Worm (Caenorhabditis elegans) whole organism, L4 larva: Measurements from ENCODE around the gene par-3.

Experiments used
- F10B5.3 ChIP-seq: sonication (generic microtip); optimal IDR thresholded peaks from 2 replicates; lab custom pipeline; 2016; ENCODE audit warnings: mild to moderate bottlenecking, missing genetic modification characterization, missing compliant biosample characterization
- F26F4.8 ChIP-seq: fragments of 200-800 bp; sonication (Bioruptor generic); conservative IDR thresholded peaks from 2 replicates; pipeline ENCODE4 v1.3.6; 2022; ENCODE audit warnings: missing genetic modification characterization, missing compliant biosample characterization
- F37D6.2 ChIP-seq: sonication (generic microtip); optimal IDR thresholded peaks from 2 replicates; lab custom pipeline; 2016; ENCODE audit warnings: mild to moderate bottlenecking, missing genetic modification characterization, missing compliant biosample characterization
- F44E2.7 ChIP-seq: fragments of 200-800 bp; sonication (Bioruptor generic); IDR thresholded peaks from 2 replicates; pipeline ENCODE4 v2.1.2; 2022; ENCODE audit warnings: missing genetic modification characterization, missing compliant biosample characterization
- F49E8.2 ChIP-seq: sonication (generic microtip); optimal IDR thresholded peaks from 2 replicates; lab custom pipeline; 2016; ENCODE audit warnings: missing compliant biosample characterization, mild to moderate bottlenecking, missing genetic modification characterization, borderline replicate concordance
- R02D3.7 ChIP-seq: fragments of 150-350 bp; sonication (generic microtip); optimal IDR thresholded peaks from 3 replicates; lab custom pipeline; 2014; ENCODE audit warnings: missing biosample characterization, missing genetic modification characterization
- T20F7.1 ChIP-seq: fragments of 200-800 bp; sonication (Bioruptor generic); optimal IDR thresholded peaks from 2 replicates; lab custom pipeline; 2018; ENCODE audit warnings: mild to moderate bottlenecking, missing genetic modification characterization, missing compliant biosample characterization
- T26A8.4 ChIP-seq: fragments of 200-800 bp; sonication (Bioruptor generic); IDR thresholded peaks from 2 replicates; pipeline ENCODE4 v1.3.6; 2022; ENCODE audit warnings: missing genetic modification characterization, missing compliant biosample characterization
- ZK546.5 ChIP-seq, 2 experiments: sonication (generic microtip); optimal IDR thresholded peaks; 2 replicates each; lab custom pipeline; 2017; ENCODE audit warnings: missing biosample characterization in 2 of 2, missing genetic modification characterization in 2 of 2
- aha-1 ChIP-seq: fragments of 150-350 bp; peaks from one replicate; lab custom pipeline; 2014; ENCODE audit warnings: missing biosample characterization, missing genetic modification characterization
- aly-2 ChIP-seq: sonication (generic microtip); optimal IDR thresholded peaks from 2 replicates; lab custom pipeline; 2018; ENCODE audit warnings: missing biosample characterization, missing genetic modification characterization
- ceh-82 ChIP-seq: sonication (generic microtip); optimal IDR thresholded peaks from 2 replicates; lab custom pipeline; 2017; ENCODE audit warnings: missing biosample characterization, missing genetic modification characterization
- daf-12 ChIP-seq: fragments of 150-350 bp; optimal IDR thresholded peaks from 2 replicates; lab custom pipeline; 2014; ENCODE audit warnings: missing biosample characterization, missing genetic modification reagents, missing genetic modification characterization
- daf-16 ChIP-seq, 3 experiments: sonication (generic microtip); optimal IDR thresholded peaks; 2 replicates each; lab custom pipeline; 2016 to 2017; ENCODE audit warnings: missing genetic modification characterization in 3 of 3, missing genetic modification reagents in 3 of 3, mild to moderate bottlenecking in 2 of 3, missing compliant biosample characterization in 2 of 3, missing biosample characterization in 1 of 3, moderate library complexity in 1 of 3
- daf-19 ChIP-seq: fragments of 200-800 bp; sonication (Bioruptor generic); conservative IDR thresholded peaks from 2 replicates; pipeline ENCODE4 v1.3.6; 2022; ENCODE audit warnings: missing genetic modification characterization, missing compliant biosample characterization
- dmd-6 ChIP-seq: fragments of 200-800 bp; sonication (Bioruptor generic); IDR thresholded peaks from 2 replicates; pipeline ENCODE4 v1.3.6; 2022; ENCODE audit warnings: missing genetic modification reagents, missing genetic modification characterization, missing compliant biosample characterization
- dmd-8 ChIP-seq: fragments of 200-800 bp; sonication (Bioruptor generic); IDR thresholded peaks from 2 replicates; pipeline ENCODE4 v1.3.6; 2022; ENCODE audit warnings: missing genetic modification characterization, missing compliant biosample characterization
- dpl-1 ChIP-seq: fragments of 150-350 bp; optimal IDR thresholded peaks from 2 replicates; lab custom pipeline; 2014; ENCODE audit warnings: missing biosample characterization, missing genetic modification reagents, missing genetic modification characterization
- dve-1 ChIP-seq: sonication (generic microtip); optimal IDR thresholded peaks from 2 replicates; lab custom pipeline; 2017; ENCODE audit warnings: antibody characterized with exemption, mild to moderate bottlenecking, missing genetic modification characterization, missing compliant biosample characterization; ENCODE audit not compliant: insufficient read depth
- egl-27 ChIP-seq: sonication (generic microtip); optimal IDR thresholded peaks from 3 replicates; lab custom pipeline; 2017; ENCODE audit warnings: missing biosample characterization, missing genetic modification reagents, missing genetic modification characterization
- fos-1 ChIP-seq: fragments of 150-350 bp; optimal IDR thresholded peaks from 2 replicates; lab custom pipeline; 2014; ENCODE audit warnings: missing biosample characterization, missing genetic modification characterization
- hif-1 ChIP-seq, 2 experiments: sonication (generic microtip); optimal IDR thresholded peaks; 2 replicates each; lab custom pipeline; 2016 to 2017; ENCODE audit warnings: missing compliant biosample characterization in 2 of 2, missing genetic modification characterization in 2 of 2, missing genetic modification reagents in 2 of 2, missing genotype in 2 of 2, mild to moderate bottlenecking in 1 of 2
- hlh-11 ChIP-seq: fragments of 200-800 bp; sonication (Bioruptor generic); optimal IDR thresholded peaks from 2 replicates; lab custom pipeline; 2018; ENCODE audit warnings: mild to moderate bottlenecking, missing genetic modification characterization, missing compliant biosample characterization
- hlh-30 ChIP-seq: sonication (generic microtip); optimal IDR thresholded peaks from 2 replicates; lab custom pipeline; 2017; ENCODE audit warnings: antibody characterized with exemption, mild to moderate bottlenecking, missing genetic modification characterization, missing compliant biosample characterization; ENCODE audit not compliant: insufficient read depth
- lin-38 ChIP-seq: fragments of 200-800 bp; sonication (Bioruptor generic); IDR thresholded peaks from 2 replicates; pipeline ENCODE4 v1.3.6; 2022; ENCODE audit warnings: missing genetic modification reagents, missing genetic modification characterization, missing compliant biosample characterization
- lin-39 ChIP-seq: fragments of 150-350 bp; optimal IDR thresholded peaks from 2 replicates; lab custom pipeline; 2014; ENCODE audit warnings: missing biosample characterization, missing genetic modification reagents, missing genetic modification characterization
- lsy-2 ChIP-seq, 2 experiments: fragments of 150-350 bp in 1 of 2; sonication (generic microtip) in 1 of 2; optimal IDR thresholded peaks; 2 replicates each; lab custom pipeline; 2014 to 2017; ENCODE audit warnings: missing biosample characterization in 2 of 2, missing genetic modification characterization in 2 of 2
- madf-9 ChIP-seq: fragments of 200-800 bp; sonication (Bioruptor generic); conservative IDR thresholded peaks from 2 replicates; pipeline ENCODE4 v1.3.6; 2022; ENCODE audit warnings: missing genetic modification reagents, missing genetic modification characterization, missing compliant biosample characterization
- mdl-1 ChIP-seq, 2 experiments: fragments of 150-350 bp in 1 of 2; sonication (generic microtip) in 1 of 2; optimal IDR thresholded peaks; 2 replicates each; lab custom pipeline; 2014 to 2017; ENCODE audit warnings: missing biosample characterization in 2 of 2, missing genetic modification characterization in 2 of 2
- mep-1 ChIP-seq: fragments of 150-350 bp; sonication (generic microtip); optimal IDR thresholded peaks from 3 replicates; lab custom pipeline; 2014; ENCODE audit warnings: missing biosample characterization, missing genetic modification characterization
- mxl-2 ChIP-seq: fragments of 200-800 bp; sonication (Bioruptor generic); conservative IDR thresholded peaks from 2 replicates; pipeline ENCODE4 v1.3.6; 2022; ENCODE audit warnings: missing genetic modification reagents, missing genetic modification characterization, missing compliant biosample characterization
- nhr-111 ChIP-seq: fragments of 200-800 bp; sonication (Bioruptor generic); optimal IDR thresholded peaks from 2 replicates; lab custom pipeline; 2018; ENCODE audit warnings: mild to moderate bottlenecking, missing genetic modification characterization, missing compliant biosample characterization
- nhr-237 ChIP-seq: sonication (generic microtip); optimal IDR thresholded peaks from 2 replicates; lab custom pipeline; 2017; ENCODE audit warnings: missing biosample characterization, missing genetic modification characterization
- nhr-25 ChIP-seq: sonication (generic microtip); optimal IDR thresholded peaks from 2 replicates; lab custom pipeline; 2017; ENCODE audit warnings: missing genetic modification characterization, mild to moderate bottlenecking, missing compliant biosample characterization, antibody characterized with exemption, moderate library complexity, borderline replicate concordance; ENCODE audit not compliant: insufficient read depth
- nhr-42 ChIP-seq: fragments of 200-800 bp; sonication (Bioruptor generic); IDR thresholded peaks from 2 replicates; pipeline ENCODE4 v1.3.6; 2022; ENCODE audit warnings: missing genetic modification characterization, missing compliant biosample characterization
- pha-4 ChIP-seq, 2 experiments: fragments of 150-350 bp in 1 of 2; fragments of 200-800 bp in 1 of 2; sonication (Bioruptor generic) in 1 of 2; IDR thresholded peaks in 1 of 2; optimal IDR thresholded peaks in 1 of 2; 2 replicates each; pipeline versions ENCODE4 v1.3.6 to Lab custom; 2014 to 2022; ENCODE audit warnings: missing genetic modification characterization in 2 of 2, missing genetic modification reagents in 2 of 2, missing biosample characterization in 1 of 2, missing compliant biosample characterization in 1 of 2
- pqm-1 ChIP-seq: sonication (generic microtip); optimal IDR thresholded peaks from 2 replicates; lab custom pipeline; 2017; ENCODE audit warnings: missing biosample characterization, missing genetic modification characterization
- rbr-2 ChIP-seq: sonication (generic microtip); optimal IDR thresholded peaks from 2 replicates; lab custom pipeline; 2016; ENCODE audit warnings: missing genotype, missing genetic modification characterization, missing compliant biosample characterization
- saeg-2 ChIP-seq: fragments of 200-800 bp; sonication (Bioruptor generic); IDR thresholded peaks from 2 replicates; pipeline ENCODE4 v1.3.6; 2022; ENCODE audit warnings: missing genetic modification reagents, missing genetic modification characterization, missing compliant biosample characterization
- snpc-4 ChIP-seq: fragments of 150-350 bp; optimal IDR thresholded peaks from 2 replicates; lab custom pipeline; 2014; ENCODE audit warnings: missing biosample characterization, missing genetic modification characterization
- spr-1 ChIP-seq: sonication (generic microtip); optimal IDR thresholded peaks from 2 replicates; lab custom pipeline; 2016; ENCODE audit warnings: mild to moderate bottlenecking, missing genetic modification characterization, missing compliant biosample characterization
- spr-3 ChIP-seq: fragments of 200-800 bp; sonication (Bioruptor generic); optimal IDR thresholded peaks from 2 replicates; lab custom pipeline; 2018; ENCODE audit warnings: mild to moderate bottlenecking, missing genetic modification characterization, missing compliant biosample characterization
- tag-97 ChIP-seq: fragments of 200-800 bp; sonication (Bioruptor generic); IDR thresholded peaks from 2 replicates; pipeline ENCODE4 v1.3.6; 2022; ENCODE audit warnings: missing genetic modification characterization, missing compliant biosample characterization
- tra-1 ChIP-seq: fragments of 200-800 bp; sonication (Bioruptor generic); IDR thresholded peaks from 2 replicates; pipeline ENCODE4 v1.3.6; 2022; ENCODE audit warnings: missing genetic modification reagents, missing genetic modification characterization, missing compliant biosample characterization
- unc-130 ChIP-seq: sonication (generic microtip); optimal IDR thresholded peaks from 2 replicates; lab custom pipeline; 2016; ENCODE audit warnings: missing genetic modification reagents, missing genetic modification characterization, missing compliant biosample characterization
- zfp-3 ChIP-seq: fragments of 200-800 bp; sonication (Bioruptor generic); conservative IDR thresholded peaks from 2 replicates; pipeline ENCODE4 v1.3.6; 2022; ENCODE audit warnings: missing genetic modification reagents, missing genetic modification characterization, missing compliant biosample characterization
- zip-11 ChIP-seq: fragments of 200-800 bp; sonication (Bioruptor generic); IDR thresholded peaks from 2 replicates; pipeline ENCODE4 v1.3.6; 2022; ENCODE audit warnings: missing genetic modification characterization, missing compliant biosample characterization

The par-3 gene

DNA sequence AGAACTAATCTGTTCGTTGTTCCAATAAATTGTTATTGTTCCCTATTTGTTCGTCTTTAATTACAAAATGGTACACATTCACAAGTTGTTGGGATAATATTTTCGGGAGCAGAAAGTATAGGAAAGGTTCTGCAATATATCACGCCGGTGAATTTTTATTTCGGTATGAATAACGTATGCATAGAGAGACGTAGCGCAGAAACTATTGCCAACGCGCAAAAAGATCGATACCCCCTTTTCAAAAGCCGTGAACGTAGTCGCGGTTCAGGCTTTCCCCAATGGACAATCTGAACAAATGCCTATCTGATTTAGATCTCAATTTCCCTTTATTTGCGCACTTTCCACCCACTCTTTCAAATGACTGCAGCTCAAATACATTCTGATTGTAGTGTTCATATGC is 16.1 kb downstream of the par-3 start, which contains the start of gene pst-2 (continued):
- TF ChIP-seq F49E8.2 (tag; lab: Kevin White, UChicago) (peak; percentile 38), spr-1 (tag; lab: Kevin White, UChicago) (no peak), dmd-6 (GFP tag; lab: Robert Waterston, UW) (no peak), F44E2.7 (GFP tag; lab: Robert Waterston, UW) (no peak), mxl-2 (no peak), zip-11 (no peak), snpc-4 (no peak), tag-97 (no peak), dmd-8 (GFP tag; lab: Robert Waterston, UW) (0 out of 2 replicates have a peak, but pooled peaks have one; percentile 16), lin-39 (tag; lab: Kevin White, UChicago) (no peak), lin-38 (GFP tag; lab: Robert Waterston, UW) (peak; percentile 77), pqm-1 (tag; lab: Kevin White, UChicago) (no peak), hlh-11 (no peak), nhr-111 (GFP tag; lab: Kevin White, UChicago) (no peak), hif-1 (tag; optimal IDR thresholded peaks at IDR 0.05; lab: Kevin White, UChicago) (no peak), pha-4 (GFP tag; IDR thresholded peaks at IDR 0.05; lab: Robert Waterston, UW) (peak; percentile 18; the same call in 1 of the 2 replicates), pha-4 (tag; optimal IDR thresholded peaks at IDR 0.05; lab: Kevin White, UChicago) (no peak)

DNA sequence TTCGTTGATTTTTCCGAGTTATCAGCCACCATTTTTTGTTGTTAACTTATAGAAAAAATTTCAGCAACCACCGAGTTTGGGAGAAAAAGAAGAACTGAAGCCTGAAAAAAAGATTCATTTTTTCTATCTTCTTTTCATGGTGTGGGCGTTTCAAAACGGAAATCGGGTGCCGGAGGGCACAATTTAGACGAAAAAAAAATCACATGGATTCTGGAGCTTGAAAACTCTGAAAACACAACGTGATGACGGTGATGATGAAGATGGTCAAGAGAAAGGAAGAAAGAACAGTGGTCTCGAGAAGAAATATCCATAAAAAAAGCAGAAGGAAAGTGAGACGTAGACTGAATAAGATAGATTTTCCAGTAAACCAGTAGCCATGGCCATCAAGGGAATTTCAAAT is 20.0 kb downstream of the par-3 start, which contains the start of gene rcan-1:
Gene rcan-1, minus strand, starts transcription at position 101 of the 400 bp plus-strand sequence.
- TF ChIP-seq zip-11: no peak
- no peak for TF ChIP-seq F10B5.3 (tag; lab: Kevin White, UChicago)
- TF ChIP-seq tra-1 (GFP tag; lab: Robert Waterston, UW): no peak
- no peak for TF ChIP-seq F37D6.2 (tag; lab: Kevin White, UChicago)
- TF ChIP-seq lin-39 (tag; lab: Kevin White, UChicago): no peak
- no peak for TF ChIP-seq nhr-25 (tag; lab: Kevin White, UChicago)
- TF ChIP-seq daf-19 (GFP tag; lab: Robert Waterston, UW): no peak
- no peak for TF ChIP-seq F26F4.8
- TF ChIP-seq spr-3: no peak
- no peak for TF ChIP-seq egl-27 (tag; lab: Kevin White, UChicago)
- TF ChIP-seq ceh-82: no peak
- TF ChIP-seq R02D3.7: no peak
- no peak for TF ChIP-seq fos-1 (tag; lab: Kevin White, UChicago)
- TF ChIP-seq hlh-11: no peak
- no peak for TF ChIP-seq madf-9 (GFP tag; lab: Robert Waterston, UW)
- TF ChIP-seq pqm-1 (tag; lab: Kevin White, UChicago): no peak
- no peak for TF ChIP-seq ZK546.5 (tag; optimal IDR thresholded peaks at IDR 0.05; lab: Kevin White, UChicago)
- TF ChIP-seq unc-130 (GFP tag; lab: Kevin White, UChicago): no peak

DNA sequence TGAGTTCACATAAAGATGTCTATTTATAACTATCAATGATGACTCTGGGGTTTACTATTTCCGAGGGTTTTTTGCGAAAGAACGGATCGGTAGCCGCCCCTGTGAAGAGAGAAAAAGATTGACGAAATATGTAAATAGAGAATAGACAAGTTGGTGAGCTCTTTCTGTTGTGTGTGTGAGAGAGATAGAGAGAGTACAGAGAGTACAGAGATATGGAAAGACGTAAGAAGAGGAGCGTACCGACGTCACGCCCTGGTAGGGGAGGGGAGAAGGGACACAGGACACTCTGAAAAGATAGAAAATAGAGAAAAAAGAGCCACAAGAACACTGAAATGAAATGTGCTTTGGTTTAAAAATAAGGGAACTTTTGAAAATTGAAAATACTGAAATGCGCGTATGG is 24.2 kb downstream of the par-3 start:
- peak in 1 of 2 experiments; percentile 51 for TF ChIP-seq mdl-1 (tag; optimal IDR thresholded peaks at IDR 0.05; lab: Kevin White, UChicago)
- no peak for TF ChIP-seq nhr-237
- no peak for TF ChIP-seq daf-12 (tag; lab: Kevin White, UChicago)
- TF ChIP-seq dpl-1 (GFP tag; lab: Kevin White, UChicago): peak; percentile 30
- TF ChIP-seq aha-1 (tag; lab: Kevin White, UChicago): peak; percentile 4
- TF ChIP-seq hlh-30 (tag; lab: Kevin White, UChicago): peak; percentile 76
- TF ChIP-seq T26A8.4 (GFP tag; lab: Robert Waterston, UW): peak; percentile 35; the same call in 1 of the 2 replicates
- no peak for TF ChIP-seq T20F7.1 (GFP tag; lab: Kevin White, UChicago)
- TF ChIP-seq aly-2: no peak
- peak; percentile 73 for TF ChIP-seq dve-1 (tag; lab: Kevin White, UChicago)
- no peak for TF ChIP-seq zfp-3 (GFP tag; lab: Robert Waterston, UW)
- TF ChIP-seq lsy-2 (tag; optimal IDR thresholded peaks at IDR 0.05; lab: Kevin White, UChicago): peak in 1 of 2 experiments; percentile 64
- peak; percentile 52 for TF ChIP-seq hlh-11
- no peak for TF ChIP-seq daf-16 (GFP tag; optimal IDR thresholded peaks at IDR 0.05; lab: Kevin White, UChicago)
- peak; percentile 58 for TF ChIP-seq daf-16 (tag; optimal IDR thresholded peaks at IDR 0.05; lab: Kevin White, UChicago)
- peak; percentile 35; the same call in 1 of the 2 replicates for TF ChIP-seq dmd-6 (GFP tag; lab: Robert Waterston, UW)
- no peak for TF ChIP-seq nhr-42 (GFP tag; lab: Robert Waterston, UW)
- TF ChIP-seq madf-9 (GFP tag; lab: Robert Waterston, UW): no peak
- TF ChIP-seq mep-1 (tag; lab: Kevin White, UChicago): peak; percentile 66
- peak; percentile 44 for TF ChIP-seq rbr-2
- no peak for TF ChIP-seq pha-4 (GFP tag; IDR thresholded peaks at IDR 0.05; lab: Robert Waterston, UW)
- peak; percentile 73 for TF ChIP-seq pha-4 (tag; optimal IDR thresholded peaks at IDR 0.05; lab: Kevin White, UChicago)
- no peak for TF ChIP-seq saeg-2 (GFP tag; lab: Robert Waterston, UW)
